Worm (Caenorhabditis elegans) whole organism, L4/young adult: ENCODE results near the gene ZK354.8.

ENCODE experiments used
- W03F9.2 ChIP-seq: fragments of 150-350 bp; optimal IDR thresholded peaks from 2 replicates; lab custom pipeline; 2014; ENCODE audit warnings: missing biosample characterization, missing genetic modification characterization
- dao-5 ChIP-seq: sonication (generic microtip); optimal IDR thresholded peaks from 2 replicates; lab custom pipeline; 2016; ENCODE audit warnings: missing genotype, missing genetic modification characterization, moderate library complexity, missing compliant biosample characterization

DNA sequence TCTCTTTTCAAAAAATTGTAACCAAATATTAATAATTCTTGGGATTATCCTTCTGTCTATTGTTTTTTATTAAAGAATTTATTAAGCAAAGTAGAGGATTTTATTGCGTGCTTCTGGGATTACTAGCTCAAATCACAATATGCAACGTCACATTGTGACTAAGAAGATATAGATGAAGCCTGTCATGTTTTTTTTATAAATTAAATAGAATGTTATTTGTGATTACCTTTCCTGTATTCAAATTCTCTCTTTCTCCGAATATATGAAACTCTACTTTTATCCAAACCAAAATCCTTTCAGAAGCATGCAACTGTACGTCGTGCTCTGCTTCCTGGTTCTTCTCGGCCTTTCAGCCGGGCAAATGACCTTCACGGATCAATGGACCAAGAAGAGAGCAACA lies 15.4 kb downstream of the ZK354.8 start, which contains the start of gene nlp-47:
- TF ChIP-seq dao-5, result no peak
- no peak for TF ChIP-seq W03F9.2 (tag; lab: Kevin White, UChicago)
